Fruit fly (Drosophila melanogaster) whole organism, embryonic: ENCODE measurements around the gene CG16953.
A peak's percentile ranks its signal among the peaks of the same experiment; 100 is the strongest.

ENCODE experiments used
- Atf-2 ChIP-seq: fragments of 200-800 bp; sonication (Bioruptor generic); optimal IDR thresholded peaks from 2 replicates; lab custom pipeline; 2016; ENCODE audit warnings: missing biosample characterization, missing genetic modification characterization
- CG10274 ChIP-seq: fragments of 200-800 bp; sonication (Bioruptor generic); optimal IDR thresholded peaks from 3 replicates; lab custom pipeline; 2017; ENCODE audit warnings: missing biosample characterization, mild to moderate bottlenecking, missing genetic modification characterization
- CG10366 ChIP-seq: fragments of 200-800 bp; sonication (Bioruptor generic); IDR thresholded peaks from 2 replicates; pipeline ENCODE4 v1.3.6; 2022; ENCODE audit warnings: missing biosample characterization, missing genetic modification characterization
- CG10543 ChIP-seq: fragments of 200-800 bp; sonication (Bioruptor generic); optimal IDR thresholded peaks from 3 replicates; lab custom pipeline; 2017; ENCODE audit warnings: missing biosample characterization, mild to moderate bottlenecking, missing genetic modification characterization, moderate library complexity
- CG11398 ChIP-seq: fragments of 200-800 bp; sonication (Bioruptor generic); optimal IDR thresholded peaks from 2 replicates; lab custom pipeline; 2016; ENCODE audit warnings: missing biosample characterization, missing genetic modification characterization
- CG13287 ChIP-seq: fragments of 200-800 bp; sonication (Bioruptor generic); IDR thresholded peaks from 2 replicates; pipeline ENCODE4 v1.3.6; 2022; ENCODE audit warnings: missing biosample characterization, missing genetic modification characterization; ENCODE audit not compliant: partially characterized antibody
- CG13624 ChIP-seq: fragments of 200-800 bp; sonication (Bioruptor generic); optimal IDR thresholded peaks from 2 replicates; lab custom pipeline; 2016; ENCODE audit warnings: missing biosample characterization, missing genetic modification characterization
- CG15073 ChIP-seq: fragments of 200-800 bp; sonication (Bioruptor generic); optimal IDR thresholded peaks from 2 replicates; lab custom pipeline; 2016; ENCODE audit warnings: missing biosample characterization, missing genetic modification characterization
- CG16813 ChIP-seq: fragments of 200-800 bp; sonication (Bioruptor generic); IDR thresholded peaks from 3 replicates; pipeline ENCODE4 v1.3.6; 2022; ENCODE audit warnings: missing biosample characterization, missing genetic modification characterization; ENCODE audit not compliant: partially characterized antibody
- CG17568 ChIP-seq: fragments of 200-800 bp; sonication (Bioruptor generic); optimal IDR thresholded peaks from 2 replicates; lab custom pipeline; 2018; ENCODE audit warnings: missing biosample characterization, mild to moderate bottlenecking, missing genetic modification characterization, moderate library complexity
- CG17829 ChIP-seq: fragments of 200-800 bp; optimal IDR thresholded peaks from 2 replicates; lab custom pipeline; 2019; ENCODE audit warnings: missing biosample characterization, mild to moderate bottlenecking, missing genetic modification characterization, moderate library complexity
- CG2120 ChIP-seq: fragments of 200-800 bp; sonication (Bioruptor generic); optimal IDR thresholded peaks from 3 replicates; lab custom pipeline; 2016; ENCODE audit warnings: missing biosample characterization, missing genetic modification characterization
- CG30431 ChIP-seq: fragments of 200-800 bp; sonication (Bioruptor generic); optimal IDR thresholded peaks from 2 replicates; lab custom pipeline; 2017; ENCODE audit warnings: missing biosample characterization, missing genetic modification characterization
- CG31388 ChIP-seq: fragments of 200-800 bp; sonication (Bioruptor generic); optimal IDR thresholded peaks from 2 replicates; lab custom pipeline; 2016; ENCODE audit warnings: missing biosample characterization, missing genetic modification characterization
- CG33213 ChIP-seq: fragments of 200-800 bp; sonication (Bioruptor generic); optimal IDR thresholded peaks from 3 replicates; lab custom pipeline; 2016; ENCODE audit warnings: missing biosample characterization, missing genetic modification characterization
- CG4730 ChIP-seq: fragments of 200-800 bp; sonication (Bioruptor generic); IDR thresholded peaks from 2 replicates; pipeline ENCODE4 v1.3.6; 2022; ENCODE audit warnings: missing biosample characterization, missing genetic modification characterization
- CG4854 ChIP-seq: fragments of 200-800 bp; sonication (Bioruptor generic); optimal IDR thresholded peaks from 2 replicates; lab custom pipeline; 2016; ENCODE audit warnings: missing biosample characterization, missing genetic modification characterization, inconsistent platforms
- CG7839 ChIP-seq: fragments of 200-800 bp; sonication (Bioruptor generic); optimal IDR thresholded peaks from 3 replicates; lab custom pipeline; 2018; ENCODE audit warnings: missing biosample characterization, mild to moderate bottlenecking, missing genetic modification characterization, moderate library complexity
- CG7928 ChIP-seq: fragments of 200-800 bp; sonication (Bioruptor generic); optimal IDR thresholded peaks from 2 replicates; lab custom pipeline; 2017; ENCODE audit warnings: missing biosample characterization, mild to moderate bottlenecking, missing genetic modification characterization
- CG9797 ChIP-seq: fragments of 200-800 bp; sonication (Bioruptor generic); optimal IDR thresholded peaks from 3 replicates; lab custom pipeline; 2018; ENCODE audit warnings: missing biosample characterization, mild to moderate bottlenecking, missing genetic modification characterization
- CG9932 ChIP-seq: fragments of 200-800 bp; sonication (Bioruptor generic); IDR thresholded peaks from 2 replicates; pipeline ENCODE4 v1.3.6; 2022; ENCODE audit warnings: missing biosample characterization, missing genetic modification characterization
- CHES-1-like ChIP-seq: fragments of 200-800 bp; sonication (Bioruptor generic); optimal IDR thresholded peaks from 2 replicates; lab custom pipeline; 2016; ENCODE audit warnings: missing biosample characterization, missing genetic modification characterization
- CTCF ChIP-seq: fragments of 200-800 bp; sonication (Bioruptor generic); optimal IDR thresholded peaks from 2 replicates; lab custom pipeline; 2017; ENCODE audit warnings: missing biosample characterization, mild to moderate bottlenecking, missing genetic modification characterization, moderate library complexity
- CrebB ChIP-seq: fragments of 200-800 bp; sonication (Bioruptor generic); optimal IDR thresholded peaks from 3 replicates; lab custom pipeline; 2018; ENCODE audit warnings: missing biosample characterization, mild to moderate bottlenecking, missing genetic modification characterization
- Dref ChIP-seq: fragments of 200-800 bp; sonication (Bioruptor generic); IDR thresholded peaks from 2 replicates; pipeline ENCODE4 v1.3.6; 2022; ENCODE audit warnings: missing biosample characterization, missing genetic modification characterization
- Gsc ChIP-seq: fragments of 200-800 bp; sonication (Bioruptor generic); IDR thresholded peaks from 2 replicates; pipeline ENCODE4 v1.3.6; 2022; ENCODE audit warnings: missing biosample characterization, missing genetic modification characterization
- Hmx ChIP-seq: fragments of 200-800 bp; sonication (Bioruptor generic); optimal IDR thresholded peaks from 2 replicates; lab custom pipeline; 2016; ENCODE audit warnings: missing biosample characterization, missing genetic modification characterization
- Hr3 ChIP-seq: fragments of 200-800 bp; sonication (Bioruptor generic); optimal IDR thresholded peaks from 3 replicates; lab custom pipeline; 2016; ENCODE audit warnings: missing biosample characterization, missing genetic modification characterization
- Hr39 ChIP-seq: fragments of >200 bp; optimal IDR thresholded peaks from 2 replicates; lab custom pipeline; 2017
- Myb ChIP-seq: fragments of 200-800 bp; sonication (Bioruptor generic); optimal IDR thresholded peaks from 2 replicates; lab custom pipeline; 2016; ENCODE audit warnings: missing biosample characterization, missing genetic modification characterization
- Neu2 ChIP-seq: fragments of 200-800 bp; sonication (Bioruptor generic); optimal IDR thresholded peaks from 3 replicates; lab custom pipeline; 2016; ENCODE audit warnings: missing biosample characterization, missing genetic modification characterization, borderline replicate concordance
- Oaz ChIP-seq: fragments of 200-800 bp; sonication (Bioruptor generic); IDR thresholded peaks from 2 replicates; pipeline ENCODE4 v1.3.6; 2022; ENCODE audit warnings: missing biosample characterization, missing genetic modification characterization
- Spps ChIP-seq: fragments of 200-800 bp; sonication (Bioruptor generic); optimal IDR thresholded peaks from 2 replicates; lab custom pipeline; 2018; ENCODE audit warnings: missing biosample characterization, mild to moderate bottlenecking, missing genetic modification characterization
- Sry-δ ChIP-seq: fragments of 200-800 bp; sonication (Bioruptor generic); optimal IDR thresholded peaks from 2 replicates; lab custom pipeline; 2016; ENCODE audit warnings: missing biosample characterization, missing genetic modification characterization
- TFAM ChIP-seq: fragments of 200-800 bp; sonication (Bioruptor generic); optimal IDR thresholded peaks from 2 replicates; lab custom pipeline; 2017; ENCODE audit warnings: missing biosample characterization, missing genetic modification characterization, inconsistent platforms
- al ChIP-seq: fragments of 200-800 bp; sonication (Bioruptor generic); IDR thresholded peaks from 2 replicates; pipeline ENCODE4 v1.3.6; 2022; ENCODE audit warnings: missing biosample characterization, missing genetic modification characterization
- az2 ChIP-seq: fragments of 200-800 bp; sonication (Bioruptor generic); optimal IDR thresholded peaks from 3 replicates; lab custom pipeline; 2016; ENCODE audit warnings: missing biosample characterization, missing genetic modification characterization
- bab2 ChIP-seq: fragments of 200-800 bp; sonication (Bioruptor generic); optimal IDR thresholded peaks from 2 replicates; lab custom pipeline; 2016; ENCODE audit warnings: missing biosample characterization, missing genetic modification characterization
- cad ChIP-seq: fragments of >200 bp; optimal IDR thresholded peaks from 2 replicates; lab custom pipeline; 2017; ENCODE audit warnings: missing biosample characterization, missing genetic modification characterization
- dm ChIP-seq: fragments of 200-800 bp; sonication (Bioruptor generic); optimal IDR thresholded peaks from 3 replicates; lab custom pipeline; 2016; ENCODE audit warnings: missing biosample characterization, missing genetic modification characterization
- exex ChIP-seq: fragments of 200-800 bp; sonication (Bioruptor generic); optimal IDR thresholded peaks from 4 replicates; lab custom pipeline; 2018; ENCODE audit warnings: missing biosample characterization, mild to moderate bottlenecking, missing genetic modification characterization, moderate library complexity
- hth ChIP-seq: fragments of >200 bp; optimal IDR thresholded peaks from 2 replicates; lab custom pipeline; 2017; ENCODE audit warnings: inconsistent platforms
- kah ChIP-seq: fragments of 200-800 bp; sonication (Bioruptor generic); optimal IDR thresholded peaks from 2 replicates; lab custom pipeline; 2018; ENCODE audit warnings: missing biosample characterization, mild to moderate bottlenecking, missing genetic modification characterization
- maf-S ChIP-seq: fragments of 200-800 bp; sonication (Bioruptor generic); optimal IDR thresholded peaks from 2 replicates; lab custom pipeline; 2016; ENCODE audit warnings: missing biosample characterization, missing genetic modification characterization
- oc ChIP-seq: fragments of 200-800 bp; sonication (Bioruptor generic); optimal IDR thresholded peaks from 2 replicates; lab custom pipeline; 2018; ENCODE audit warnings: missing biosample characterization, mild to moderate bottlenecking, missing genetic modification characterization, moderate library complexity
- peb ChIP-seq: fragments of 200-800 bp; sonication (Bioruptor generic); IDR thresholded peaks from 2 replicates; pipeline ENCODE4 v1.3.6; 2022; ENCODE audit warnings: missing biosample characterization, missing genetic modification characterization
- ro ChIP-seq: fragments of 200-800 bp; sonication (Bioruptor generic); IDR thresholded peaks from 2 replicates; pipeline ENCODE4 v1.3.6; 2022; ENCODE audit warnings: missing biosample characterization, missing genetic modification characterization
- slp2 ChIP-seq: fragments of 200-800 bp; sonication (Bioruptor generic); optimal IDR thresholded peaks from 2 replicates; lab custom pipeline; 2016; ENCODE audit warnings: missing biosample characterization, missing genetic modification characterization
- sug ChIP-seq: fragments of 200-800 bp; optimal IDR thresholded peaks from 2 replicates; lab custom pipeline; 2019; ENCODE audit warnings: missing biosample characterization, mild to moderate bottlenecking, missing genetic modification characterization, moderate library complexity
- twi ChIP-seq: fragments of 200-800 bp; optimal IDR thresholded peaks from 2 replicates; lab custom pipeline; 2019; ENCODE audit warnings: missing biosample characterization, mild to moderate bottlenecking, missing genetic modification characterization, moderate library complexity
- unc-4 ChIP-seq: fragments of 200-800 bp; sonication (Bioruptor generic); IDR thresholded peaks from 2 replicates; pipeline ENCODE4 v1.3.6; 2022; ENCODE audit warnings: missing biosample characterization, missing genetic modification characterization; ENCODE audit not compliant: partially characterized antibody

CG16953 gene

DNA sequence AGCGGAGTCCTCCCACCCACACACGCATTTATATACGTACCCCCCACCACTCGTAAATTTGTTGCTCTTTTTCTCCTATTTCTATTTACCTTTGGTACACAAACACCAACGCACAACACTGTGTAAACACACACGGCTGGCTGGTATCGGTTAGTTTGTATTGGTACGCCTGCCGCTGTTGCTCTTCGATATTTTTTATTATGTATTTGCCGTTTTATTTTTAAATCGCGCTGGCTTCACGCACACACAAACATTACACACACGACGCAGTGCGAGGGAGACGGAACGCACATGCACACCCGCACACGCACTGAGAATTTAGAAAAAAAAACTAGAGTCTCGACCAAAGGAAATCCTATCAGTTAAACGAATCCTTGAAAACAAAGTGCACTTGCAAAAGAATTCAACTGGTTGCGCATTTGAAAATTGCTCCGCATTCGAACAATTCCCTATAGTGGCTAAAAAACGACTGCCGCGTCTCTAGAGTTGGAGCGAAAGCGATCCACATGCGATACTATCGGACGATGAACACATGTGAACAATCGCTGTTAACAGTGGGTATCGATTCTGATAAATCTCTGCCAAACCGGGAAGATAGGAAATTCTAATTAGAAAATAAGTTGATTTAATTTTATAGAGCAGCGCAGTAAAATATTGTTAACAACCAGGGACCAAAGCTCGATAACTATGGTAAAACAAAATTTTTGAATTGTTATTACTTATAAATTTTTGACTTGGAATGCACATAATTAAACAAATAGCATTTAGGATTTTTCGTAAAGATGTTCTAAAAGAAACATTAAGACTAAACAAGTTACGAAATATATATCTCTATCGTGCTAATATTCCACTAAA, 34.8 kb downstream of the CG16953 start (continued):
- TF ChIP-seq Gsc = no peak
- no peak for TF ChIP-seq CG2120
- peak; percentile 63 for TF ChIP-seq oc (tag; lab: Kevin White, UChicago)
- TF ChIP-seq cad (GFP tag; lab: Kevin White, UChicago) = no peak
- peak; percentile 91 for TF ChIP-seq CrebB (tag; lab: Kevin White, UChicago)
- peak; percentile 28 for TF ChIP-seq CG9797 (GFP tag; lab: Kevin White, UChicago)
- peak; percentile 50 for TF ChIP-seq slp2 (GFP tag; lab: Kevin White, UChicago)
- TF ChIP-seq ro (GFP tag; lab: Robert Waterston, UW) = no peak
- TF ChIP-seq Dref (GFP tag; lab: Robert Waterston, UW) = peak; percentile 79
- TF ChIP-seq twi = peak; percentile 91
- peak; percentile 55 for TF ChIP-seq CG4854 (GFP tag; lab: Kevin White, UChicago)
- peak; percentile 61 for TF ChIP-seq CG10274 (GFP tag; lab: Kevin White, UChicago)
- peak; percentile 35 for TF ChIP-seq exex (tag; lab: Kevin White, UChicago)
- peak; percentile 57 for TF ChIP-seq CG11398
- TF ChIP-seq Hmx (GFP tag; lab: Kevin White, UChicago) = no peak
- peak; percentile 39 for TF ChIP-seq CG7839
- no peak for TF ChIP-seq CG17829 (tag; lab: Kevin White, UChicago)
- no peak for TF ChIP-seq Hr39 (lab: Kevin White, UChicago)
- peak; percentile 91 for TF ChIP-seq Sry-δ
- TF ChIP-seq CG30431 (GFP tag; lab: Kevin White, UChicago) = peak; percentile 17
- TF ChIP-seq CTCF (GFP tag; lab: Kevin White, UChicago) = peak; percentile 19
- peak; percentile 72 for TF ChIP-seq maf-S (GFP tag; lab: Kevin White, UChicago)
- TF ChIP-seq Spps (tag; lab: Kevin White, UChicago) = peak; percentile 79
- TF ChIP-seq CHES-1-like (GFP tag; lab: Kevin White, UChicago) = peak; percentile 57
- TF ChIP-seq CG13287 (GFP tag; lab: Robert Waterston, UW) = peak; percentile 88
- TF ChIP-seq Hr3 (GFP tag; lab: Kevin White, UChicago) = no peak
- TF ChIP-seq hth (lab: Kevin White, UChicago) = no peak
- peak; percentile 95 for TF ChIP-seq CG17568 (GFP tag; lab: Kevin White, UChicago)
- peak; percentile 77 for TF ChIP-seq kah (GFP tag; lab: Kevin White, UChicago)
- no peak for TF ChIP-seq Oaz (GFP tag; lab: Robert Waterston, UW)
- no peak for TF ChIP-seq CG31388 (GFP tag; lab: Kevin White, UChicago)
- TF ChIP-seq peb (GFP tag; lab: Robert Waterston, UW) = no peak
- peak; percentile 58 for TF ChIP-seq bab2 (GFP tag; lab: Kevin White, UChicago)
- TF ChIP-seq Neu2 (GFP tag; lab: Kevin White, UChicago) = no peak
- peak; percentile 41 for TF ChIP-seq Atf-2 (GFP tag; lab: Kevin White, UChicago)
- TF ChIP-seq CG10543 (GFP tag; lab: Kevin White, UChicago) = peak; percentile 89
- no peak for TF ChIP-seq CG4730 (GFP tag; lab: Robert Waterston, UW)
- no peak for TF ChIP-seq CG10366
- TF ChIP-seq CG16813 = peak; percentile 95
- TF ChIP-seq CG9932 (GFP tag; lab: Robert Waterston, UW) = peak; percentile 55
- TF ChIP-seq Myb (GFP tag; lab: Kevin White, UChicago) = peak; percentile 60
- peak; percentile 76 for TF ChIP-seq CG13624 (GFP tag; lab: Kevin White, UChicago)
- peak; percentile 48 for TF ChIP-seq sug (tag; lab: Kevin White, UChicago)
- peak; percentile 49 for TF ChIP-seq CG7928
- TF ChIP-seq al (GFP tag; lab: Robert Waterston, UW) = no peak
- TF ChIP-seq CG33213 (GFP tag; lab: Kevin White, UChicago) = peak; percentile 46
- peak; percentile 55 for TF ChIP-seq TFAM (GFP tag; lab: Kevin White, UChicago)
- TF ChIP-seq CG15073 (GFP tag; lab: Kevin White, UChicago) = no peak
- TF ChIP-seq az2 = no peak
- peak; percentile 53 for TF ChIP-seq dm
- peak; percentile 89 for TF ChIP-seq unc-4 (GFP tag; lab: Robert Waterston, UW)
